Worm (Caenorhabditis elegans): ENCODE data around the gene Y73C8C.10.

Gene Y73C8C.10

ce11 chrV:3138488-3138887, 10.9 kb upstream of the Y73C8C.10 start, which contains the start of the genes irld-3 and F02C9.1:
irld-3 (minus strand) TSS chrV:3138588.
F02C9.1 (plus strand) TSS chrV:3138703.
- TF ChIP-seq unc-98 (GFP tag; IDR thresholded peaks at IDR 0.05) (no peak), xbp-1 (tag; optimal IDR thresholded peaks at IDR 0.05) (no peak), nhr-20 (tag; optimal IDR thresholded peaks at IDR 0.05) (no peak), sptf-1 (tag; optimal IDR thresholded peaks at IDR 0.05) (no peak), mep-1 (tag; optimal IDR thresholded peaks at IDR 0.05) (no peak), isw-1 (GFP tag; IDR thresholded peaks at IDR 0.05) (no peak), ets-5 (GFP tag; IDR thresholded peaks at IDR 0.05) (no peak), fkh-10 (GFP tag; optimal IDR thresholded peaks at IDR 0.05) (no peak), pqm-1 (tag; optimal IDR thresholded peaks at IDR 0.05) (no peak), lsy-2 (tag; optimal IDR thresholded peaks at IDR 0.05) (no peak), hlh-4 (tag; optimal IDR thresholded peaks at IDR 0.05) (no peak), mab-9 (GFP tag; IDR thresholded peaks at IDR 0.05) (no peak), aha-1 (tag; optimal IDR thresholded peaks at IDR 0.05) (no peak), vab-15 (tag; optimal IDR thresholded peaks at IDR 0.05) (no peak), unc-30 (tag; optimal IDR thresholded peaks at IDR 0.05) (no peak), mef-2 (tag; optimal IDR thresholded peaks at IDR 0.05) (no peak)

ce11 chrV:3133293-3133755, 5.8 kb upstream of the Y73C8C.10 start, which contains the start of gene F02C9.2:
F02C9.2 (plus strand) TSS chrV:3133705.
- TF ChIP-seq alr-1 (tag; optimal IDR thresholded peaks at IDR 0.05; ENCODE audit: borderline replicate concordance): no peak
- no peak for TF ChIP-seq sup-37 (GFP tag; optimal IDR thresholded peaks at IDR 0.05)
- no peak for TF ChIP-seq mab-9 (GFP tag; IDR thresholded peaks at IDR 0.05)
- TF ChIP-seq sox-4 (tag; optimal IDR thresholded peaks at IDR 0.05): no peak
- no peak for TF ChIP-seq unc-30 (tag; optimal IDR thresholded peaks at IDR 0.05)
- TF ChIP-seq nhr-20 (tag; optimal IDR thresholded peaks at IDR 0.05): no peak
- no peak for TF ChIP-seq nhr-85 (tag)
- no peak for TF ChIP-seq lin-14 (GFP tag; optimal IDR thresholded peaks at IDR 0.05)
- no peak for TF ChIP-seq egl-13 (tag; optimal IDR thresholded peaks at IDR 0.05)
- no peak for TF ChIP-seq efl-1 (optimal IDR thresholded peaks at IDR 0.05)
- TF ChIP-seq efl-1 (GFP tag; optimal IDR thresholded peaks at IDR 0.05 in 1 of 2): no peak
- no peak for TF ChIP-seq lin-13 (GFP tag; optimal IDR thresholded peaks at IDR 0.05)

- TF ChIP-seq hlh-17 (GFP tag; optimal IDR thresholded peaks at IDR 0.05; ENCODE audit: borderline replicate concordance) (no peak), ceh-8 (GFP tag; optimal IDR thresholded peaks at IDR 0.05) (peak; percentile 45)
These were observed 4.5 kb upstream of the Y73C8C.10 start for ce11 chrV:3132116-3132515.

ce11 chrV:3128803-3129202, 1.2 kb upstream of the Y73C8C.10 start, which contains the start of gene tat-6:
tat-6 (plus strand) TSS chrV:3129103.
- TF ChIP-seq rnt-1 (tag; optimal IDR thresholded peaks at IDR 0.05): no peak
- TF ChIP-seq nhr-76 (tag; optimal IDR thresholded peaks at IDR 0.05): no peak
- no peak for TF ChIP-seq nhr-85 (tag)
- TF ChIP-seq hpl-2 (GFP tag; optimal IDR thresholded peaks at IDR 0.05): no peak
- no peak for TF ChIP-seq pag-3 (tag; optimal IDR thresholded peaks at IDR 0.05; ENCODE audit: borderline replicate concordance, insufficient read depth)
- no peak for TF ChIP-seq nhr-20 (tag; optimal IDR thresholded peaks at IDR 0.05)
- TF ChIP-seq nhr-84 (tag; optimal IDR thresholded peaks at IDR 0.05): no peak
- TF ChIP-seq zag-1 (tag; optimal IDR thresholded peaks at IDR 0.05): no peak

ce11 chrV:3124912-3125311, 2.7 kb downstream of the Y73C8C.10 start, which contains the start of gene Y73C8C.12:
Y73C8C.12 (plus strand) TSS chrV:3125212.
- TF ChIP-seq Y116A8C.19 (tag; optimal IDR thresholded peaks at IDR 0.05; ENCODE audit: borderline replicate concordance) (no peak), irx-1 (tag; optimal IDR thresholded peaks at IDR 0.05) (no peak), zag-1 (tag; optimal IDR thresholded peaks at IDR 0.05) (no peak), aly-2 (tag; optimal IDR thresholded peaks at IDR 0.05) (no peak), tlp-1 (tag; optimal IDR thresholded peaks at IDR 0.05) (no peak), zip-4 (GFP tag; optimal IDR thresholded peaks at IDR 0.05) (no peak), lin-14 (GFP tag; optimal IDR thresholded peaks at IDR 0.05) (no peak), nhr-84 (tag; optimal IDR thresholded peaks at IDR 0.05) (no peak), C16A3.4 (tag; optimal IDR thresholded peaks at IDR 0.05) (no peak), vab-15 (tag; optimal IDR thresholded peaks at IDR 0.05) (no peak), ces-1 (GFP tag; optimal IDR thresholded peaks at IDR 0.05) (no peak), F16B12.6 (tag; optimal IDR thresholded peaks at IDR 0.05) (no peak), dsc-1 (tag; optimal IDR thresholded peaks at IDR 0.05) (no peak), nhr-85 (tag) (no peak), unc-30 (tag; optimal IDR thresholded peaks at IDR 0.05) (no peak), hlh-4 (tag; optimal IDR thresholded peaks at IDR 0.05) (no peak), ets-5 (GFP tag; IDR thresholded peaks at IDR 0.05) (no peak), lsy-2 (tag; optimal IDR thresholded peaks at IDR 0.05) (no peak), nhr-237 (tag; optimal IDR thresholded peaks at IDR 0.05) (no peak)
